Worm (Caenorhabditis elegans) whole organism, mixed stage, embryonic: ENCODE measurements around the gene pigw-1.

Experiments used
- ceh-39 ChIP-seq: fragments of 150-350 bp; optimal IDR thresholded peaks from 2 replicates; lab custom pipeline; 2014; ENCODE audit warnings: missing biosample characterization, missing genetic modification characterization
- nhr-12 ChIP-seq: fragments of 150-350 bp; optimal IDR thresholded peaks from 2 replicates; lab custom pipeline; 2014; ENCODE audit warnings: missing biosample characterization, missing genetic modification characterization
- nhr-28 ChIP-seq: fragments of 150-350 bp; optimal IDR thresholded peaks from 2 replicates; lab custom pipeline; 2014; ENCODE audit warnings: missing biosample characterization, missing genetic modification characterization
- nhr-76 ChIP-seq: sonication (generic microtip); optimal IDR thresholded peaks from 2 replicates; lab custom pipeline; 2017; ENCODE audit warnings: missing biosample characterization, missing genetic modification characterization
- snpc-4 ChIP-seq: fragments of 150-350 bp; optimal IDR thresholded peaks from 2 replicates; lab custom pipeline; 2014; ENCODE audit warnings: missing biosample characterization, missing genetic modification characterization
- sptf-1 ChIP-seq: sonication (generic microtip); optimal IDR thresholded peaks from 2 replicates; lab custom pipeline; 2017; ENCODE audit warnings: mild to moderate bottlenecking, missing genetic modification characterization, moderate library complexity, missing compliant biosample characterization
- unc-62 ChIP-seq: fragments of 150-350 bp; optimal IDR thresholded peaks from 2 replicates; lab custom pipeline; 2014; ENCODE audit warnings: missing biosample characterization, missing genetic modification reagents, missing genetic modification characterization
- ztf-11 ChIP-seq: fragments of 150-350 bp; optimal IDR thresholded peaks from 2 replicates; lab custom pipeline; 2014; ENCODE audit warnings: missing biosample characterization, missing genetic modification characterization

DNA sequence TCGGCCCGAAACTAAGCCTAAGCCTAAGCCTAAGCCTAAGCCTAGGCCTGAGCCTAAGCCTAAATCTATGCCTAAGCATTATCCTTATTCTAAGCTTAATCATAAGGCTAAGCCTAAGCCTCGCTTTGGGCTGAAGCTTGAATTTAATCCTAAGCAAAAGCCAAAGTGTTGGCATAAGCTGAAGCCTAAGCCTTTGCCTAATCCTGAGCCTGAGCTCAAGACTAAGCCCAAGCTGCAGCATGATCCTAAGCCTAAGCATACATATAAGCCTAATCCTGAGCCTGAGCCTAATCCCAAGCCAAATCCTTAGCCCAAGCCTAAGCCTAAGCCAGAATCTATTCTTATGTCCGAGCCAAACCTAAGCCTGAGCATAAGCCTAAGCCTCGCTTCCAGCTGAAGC, 38.2 kb downstream of the pigw-1 start:
- no peak for TF ChIP-seq sptf-1 (tag; lab: Kevin White, UChicago)
- TF ChIP-seq nhr-28 (tag; lab: Kevin White, UChicago), result no peak
- no peak for TF ChIP-seq snpc-4 (tag; lab: Kevin White, UChicago)
- no peak for TF ChIP-seq nhr-12 (tag; lab: Kevin White, UChicago)
- TF ChIP-seq nhr-76 (tag; lab: Kevin White, UChicago), result no peak
- no peak for TF ChIP-seq ceh-39
- TF ChIP-seq ztf-11, result no peak
- TF ChIP-seq unc-62, result no peak
